Worm (Caenorhabditis elegans) whole organism, mixed stage, embryonic: ENCODE measurements around the gene T01H3.2.

Experiments used
- blmp-1 ChIP-seq: fragments of 150-350 bp; optimal IDR thresholded peaks from 2 replicates; lab custom pipeline; 2014; ENCODE audit warnings: missing biosample characterization, missing genetic modification characterization
- ceh-83 ChIP-seq: fragments of 200-800 bp; sonication (Bioruptor generic); optimal IDR thresholded peaks from 2 replicates; lab custom pipeline; 2018; ENCODE audit warnings: mild to moderate bottlenecking, missing genetic modification characterization, missing compliant biosample characterization
- elt-3 ChIP-seq: fragments of 150-350 bp; optimal IDR thresholded peaks from 2 replicates; lab custom pipeline; 2014; ENCODE audit warnings: missing biosample characterization, missing genetic modification characterization
- lin-13 ChIP-seq: fragments of 150-350 bp; optimal IDR thresholded peaks from 2 replicates; lab custom pipeline; 2014; ENCODE audit warnings: missing biosample characterization, missing genetic modification characterization
- lsy-2 ChIP-seq: fragments of 150-350 bp; optimal IDR thresholded peaks from 2 replicates; lab custom pipeline; 2014; ENCODE audit warnings: missing biosample characterization, missing genetic modification characterization
- nhr-237 ChIP-seq: fragments of 150-350 bp; optimal IDR thresholded peaks from 2 replicates; lab custom pipeline; 2014; ENCODE audit warnings: missing biosample characterization, missing genetic modification characterization
- unc-120 ChIP-seq: sonication (generic microtip); optimal IDR thresholded peaks from 2 replicates; lab custom pipeline; 2017; ENCODE audit warnings: missing genetic modification characterization, missing compliant biosample characterization; ENCODE audit not compliant: poor library complexity, severe bottlenecking
- unc-39 ChIP-seq: fragments of 150-350 bp; optimal IDR thresholded peaks from 2 replicates; lab custom pipeline; 2014; ENCODE audit warnings: missing biosample characterization, missing genetic modification characterization
- unc-62 ChIP-seq: fragments of 150-350 bp; optimal IDR thresholded peaks from 2 replicates; lab custom pipeline; 2014; ENCODE audit warnings: missing biosample characterization, missing genetic modification reagents, missing genetic modification characterization

- no peak for TF ChIP-seq unc-120 (tag; lab: Kevin White, UChicago)
- no peak for TF ChIP-seq elt-3
- TF ChIP-seq lin-13, result no peak
- no peak for TF ChIP-seq nhr-237 (tag; lab: Kevin White, UChicago)
- TF ChIP-seq unc-39, result no peak
- TF ChIP-seq blmp-1 (tag; lab: Kevin White, UChicago), result no peak
- no peak for TF ChIP-seq ceh-83 (GFP tag; lab: Kevin White, UChicago)
- no peak for TF ChIP-seq unc-62 (GFP tag; lab: Kevin White, UChicago)
- TF ChIP-seq lsy-2 (tag; lab: Kevin White, UChicago), result no peak
Measured at ce11 chrII:7858101-7858500, 19.7 kb downstream of the T01H3.2 start, which contains the start of gene sds-22.
